Worm (Caenorhabditis elegans) whole organism, L4 larva: ENCODE data around the gene F40H3.2.

ENCODE experiments used
- F44E2.7 ChIP-seq: fragments of 200-800 bp; sonication (Bioruptor generic); IDR thresholded peaks from 2 replicates; pipeline ENCODE4 v2.1.2; 2022; ENCODE audit warnings: missing genetic modification characterization, missing compliant biosample characterization
- aly-2 ChIP-seq: sonication (generic microtip); optimal IDR thresholded peaks from 2 replicates; lab custom pipeline; 2018; ENCODE audit warnings: missing biosample characterization, missing genetic modification characterization
- ama-1 ChIP-seq: fragments of 150-350 bp; optimal IDR thresholded peaks from 2 replicates; lab custom pipeline; 2014; ENCODE audit warnings: inconsistent platforms, mixed read lengths
- madf-9 ChIP-seq: fragments of 200-800 bp; sonication (Bioruptor generic); conservative IDR thresholded peaks from 2 replicates; pipeline ENCODE4 v1.3.6; 2022; ENCODE audit warnings: missing genetic modification reagents, missing genetic modification characterization, missing compliant biosample characterization
- nhr-77 ChIP-seq: fragments of 150-350 bp; optimal IDR thresholded peaks from 2 replicates; lab custom pipeline; 2014; ENCODE audit warnings: missing biosample characterization, missing genetic modification characterization
- unc-39 ChIP-seq: sonication (generic microtip); optimal IDR thresholded peaks from 2 replicates; lab custom pipeline; 2017; ENCODE audit warnings: missing biosample characterization, missing genetic modification characterization
- zfp-2 ChIP-seq: sonication (generic microtip); optimal IDR thresholded peaks from 2 replicates; lab custom pipeline; 2016; ENCODE audit warnings: mild to moderate bottlenecking, missing genetic modification characterization, missing compliant biosample characterization
- ztf-7 ChIP-seq: fragments of 150-350 bp; optimal IDR thresholded peaks from 2 replicates; lab custom pipeline; 2014; ENCODE audit warnings: missing biosample characterization, missing genetic modification characterization

DNA sequence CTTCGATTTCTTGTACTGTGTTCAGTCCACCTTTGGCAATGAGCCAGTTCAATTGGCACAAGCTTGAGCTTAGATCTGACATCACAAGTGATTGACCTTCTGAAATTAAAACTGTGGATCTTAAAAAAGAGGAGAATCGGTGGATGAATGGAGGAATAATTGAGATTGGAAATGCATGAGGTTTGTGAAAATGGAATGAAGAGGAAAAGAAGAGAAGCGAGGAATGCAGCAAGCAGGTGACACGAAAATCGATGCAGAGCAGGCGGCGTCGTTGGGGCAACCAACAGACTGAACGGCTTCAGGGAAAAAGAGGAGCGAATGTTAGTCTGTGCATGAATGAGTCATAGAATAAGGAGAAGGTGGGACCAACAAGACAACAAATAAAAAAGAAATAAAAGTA is 17.8 kb downstream of the F40H3.2 start, which contains the start of gene fkh-8:
- TF ChIP-seq madf-9 = no peak
- TF ChIP-seq F44E2.7 (GFP tag; lab: Robert Waterston, UW) = no peak
- no peak for TF ChIP-seq aly-2 (tag; lab: Kevin White, UChicago)
- no peak for TF ChIP-seq nhr-77 (tag; lab: Kevin White, UChicago)
- no peak for TF ChIP-seq unc-39 (tag; lab: Kevin White, UChicago)
- no peak for TF ChIP-seq ama-1 (lab: Kevin White, UChicago)
- TF ChIP-seq zfp-2 (tag; lab: Kevin White, UChicago) = no peak
- no peak for TF ChIP-seq ztf-7 (tag; lab: Kevin White, UChicago)
